Worm (Caenorhabditis elegans): ENCODE data around the gene bath-20.

DNA sequence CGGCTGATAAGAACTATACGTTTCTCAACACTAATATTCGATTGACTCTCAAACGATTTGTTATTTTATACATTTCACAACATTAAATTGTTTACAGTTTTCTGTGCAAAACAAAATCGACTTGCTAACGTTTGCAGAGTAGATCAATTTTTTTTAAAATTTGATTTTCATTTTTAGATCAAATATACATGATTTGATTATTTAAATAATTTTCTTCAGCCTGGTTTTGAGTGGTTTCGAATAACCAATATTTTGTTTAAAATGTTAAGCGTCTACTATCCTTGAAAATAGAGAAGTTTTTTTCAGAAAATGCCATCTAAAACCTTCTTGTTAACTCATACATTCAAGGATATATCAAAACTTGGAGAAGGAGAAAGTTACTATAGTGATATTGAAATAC, 48.6 kb downstream of the bath-20 start, which contains the start of gene math-21:
- TF ChIP-seq tab-1 (GFP tag; IDR thresholded peaks at IDR 0.05), result no peak
- TF ChIP-seq ref-1 (GFP tag; conservative IDR thresholded peaks at IDR 0.05), result no peak
- no peak for TF ChIP-seq flt-1 (GFP tag; IDR thresholded peaks at IDR 0.05)
- no peak for TF ChIP-seq med-1 (GFP tag; optimal IDR thresholded peaks at IDR 0.05; ENCODE audit: insufficient read depth)
- no peak for TF ChIP-seq ztf-23 (GFP tag; IDR thresholded peaks at IDR 0.05)
- TF ChIP-seq cog-1 (tag; optimal IDR thresholded peaks at IDR 0.05), result no peak
